Fruit fly (Drosophila melanogaster): ENCODE measurements around the gene CG3634.

- TF ChIP-seq Snoo (tag; optimal IDR thresholded peaks at IDR 0.05) = no peak
- TF ChIP-seq D1 (tag; optimal IDR thresholded peaks at IDR 0.05) = no peak
- TF ChIP-seq CG4496 (GFP tag; IDR thresholded peaks at IDR 0.05) = no peak
- no peak for TF ChIP-seq fd96Ca (GFP tag; IDR thresholded peaks at IDR 0.05)
- no peak for TF ChIP-seq CG34367 (tag; optimal IDR thresholded peaks at IDR 0.05)
- no peak for TF ChIP-seq CG8301 (tag; optimal IDR thresholded peaks at IDR 0.05)
- TF ChIP-seq CG12605 (GFP tag; IDR thresholded peaks at IDR 0.05) = no peak
- no peak for TF ChIP-seq Pif1B (GFP tag; optimal IDR thresholded peaks at IDR 0.05)
- TF ChIP-seq gl (tag; optimal IDR thresholded peaks at IDR 0.05) = no peak
These were observed 21.3 kb upstream of the CG3634 start for dm6 chr3L:20830361-20830760.

Measured in whole organism, pupa.